Fruit fly (Drosophila melanogaster): ENCODE data around the gene CG44198.

The CG44198 gene

dm6 chr2L:13140891-13141290 lies 22.0 kb upstream of the CG44198 start:
- TF ChIP-seq Myc (optimal IDR thresholded peaks at IDR 0.05) (no peak), insv (optimal IDR thresholded peaks at IDR 0.05) (no peak), Sin3A (optimal IDR thresholded peaks at IDR 0.05) (no peak), ttk (optimal IDR thresholded peaks at IDR 0.05) (no peak), psq (optimal IDR thresholded peaks at IDR 0.05) (no peak), h (optimal IDR thresholded peaks at IDR 0.05) (no peak)

dm6 chr2L:13135929-13136328 lies 17.0 kb upstream of the CG44198 start:
- TF ChIP-seq ttk (optimal IDR thresholded peaks at IDR 0.05) (no peak), Myc (optimal IDR thresholded peaks at IDR 0.05) (no peak), insv (optimal IDR thresholded peaks at IDR 0.05) (no peak), h (optimal IDR thresholded peaks at IDR 0.05) (no peak), Sin3A (optimal IDR thresholded peaks at IDR 0.05) (no peak), psq (optimal IDR thresholded peaks at IDR 0.05) (no peak)

dm6 chr2L:13130291-13130690 lies 11.4 kb upstream of the CG44198 start, which contains the start of gene CG5122:
Gene CG5122, plus strand, starts transcription at chr2L:13130591.
- no peak for TF ChIP-seq insv (optimal IDR thresholded peaks at IDR 0.05)

- TF ChIP-seq Sin3A (optimal IDR thresholded peaks at IDR 0.05) (no peak), psq (optimal IDR thresholded peaks at IDR 0.05) (no peak), insv (optimal IDR thresholded peaks at IDR 0.05) (no peak), h (optimal IDR thresholded peaks at IDR 0.05) (no peak), ttk (optimal IDR thresholded peaks at IDR 0.05) (no peak)
Measured at dm6 chr2L:13122526-13122925, 3.6 kb upstream of the CG44198 start.

- TF ChIP-seq ttk (optimal IDR thresholded peaks at IDR 0.05) (no peak), insv (optimal IDR thresholded peaks at IDR 0.05) (no peak), Myc (optimal IDR thresholded peaks at IDR 0.05) (no peak), psq (optimal IDR thresholded peaks at IDR 0.05) (no peak), h (optimal IDR thresholded peaks at IDR 0.05) (no peak), Sin3A (optimal IDR thresholded peaks at IDR 0.05) (no peak)
Measured at dm6 chr2L:13116738-13117137, 2.2 kb downstream of the CG44198 start.

- TF ChIP-seq insv (optimal IDR thresholded peaks at IDR 0.05), result no peak
- TF ChIP-seq psq (optimal IDR thresholded peaks at IDR 0.05), result no peak
- no peak for TF ChIP-seq ttk (optimal IDR thresholded peaks at IDR 0.05)
Measured at dm6 chr2L:13113580-13113979, 5.4 kb downstream of the CG44198 start.

- TF ChIP-seq ttk (optimal IDR thresholded peaks at IDR 0.05) (no peak), insv (optimal IDR thresholded peaks at IDR 0.05) (no peak), h (optimal IDR thresholded peaks at IDR 0.05) (no peak), Sin3A (optimal IDR thresholded peaks at IDR 0.05) (no peak), psq (optimal IDR thresholded peaks at IDR 0.05) (no peak), Myc (optimal IDR thresholded peaks at IDR 0.05) (no peak)
Measured at dm6 chr2L:13106507-13106906, 12.4 kb downstream of the CG44198 start, which contains the start of gene Ttc30. Gene Ttc30, plus strand, starts transcription at chr2L:13106807.

- TF ChIP-seq Sin3A (optimal IDR thresholded peaks at IDR 0.05) (no peak), Myc (optimal IDR thresholded peaks at IDR 0.05) (no peak), ttk (optimal IDR thresholded peaks at IDR 0.05) (no peak), insv (optimal IDR thresholded peaks at IDR 0.05) (no peak)
Measured at dm6 chr2L:13104800-13105199, 14.1 kb downstream of the CG44198 start.

- TF ChIP-seq Sin3A (optimal IDR thresholded peaks at IDR 0.05), result no peak
- no peak for TF ChIP-seq insv (optimal IDR thresholded peaks at IDR 0.05)
- no peak for TF ChIP-seq psq (optimal IDR thresholded peaks at IDR 0.05)
- no peak for TF ChIP-seq ttk (optimal IDR thresholded peaks at IDR 0.05)
- TF ChIP-seq h (optimal IDR thresholded peaks at IDR 0.05), result no peak
- TF ChIP-seq Myc (optimal IDR thresholded peaks at IDR 0.05), result no peak
Measured at dm6 chr2L:13101477-13101876, 17.5 kb downstream of the CG44198 start.

dm6 chr2L:13098301-13098700 lies 20.6 kb downstream of the CG44198 start:
- TF ChIP-seq Sin3A (optimal IDR thresholded peaks at IDR 0.05) (no peak), psq (optimal IDR thresholded peaks at IDR 0.05) (no peak), insv (optimal IDR thresholded peaks at IDR 0.05) (no peak)

- TF ChIP-seq ttk (optimal IDR thresholded peaks at IDR 0.05), result no peak
- no peak for TF ChIP-seq Myc (optimal IDR thresholded peaks at IDR 0.05)
- no peak for TF ChIP-seq psq (optimal IDR thresholded peaks at IDR 0.05)
- TF ChIP-seq Sin3A (optimal IDR thresholded peaks at IDR 0.05), result no peak
- TF ChIP-seq h (optimal IDR thresholded peaks at IDR 0.05), result no peak
- no peak for TF ChIP-seq insv (optimal IDR thresholded peaks at IDR 0.05)
Measured at dm6 chr2L:13097200-13097599, 21.7 kb downstream of the CG44198 start.

- TF ChIP-seq Sin3A (optimal IDR thresholded peaks at IDR 0.05), result no peak
- TF ChIP-seq ttk (optimal IDR thresholded peaks at IDR 0.05), result no peak
- no peak for TF ChIP-seq psq (optimal IDR thresholded peaks at IDR 0.05)
- TF ChIP-seq insv (optimal IDR thresholded peaks at IDR 0.05), result no peak
- no peak for TF ChIP-seq Myc (optimal IDR thresholded peaks at IDR 0.05)
- TF ChIP-seq h (optimal IDR thresholded peaks at IDR 0.05), result no peak
Measured at dm6 chr2L:13095805-13096204, 23.1 kb downstream of the CG44198 start.

- TF ChIP-seq Sin3A (optimal IDR thresholded peaks at IDR 0.05), result no peak
- TF ChIP-seq Myc (optimal IDR thresholded peaks at IDR 0.05), result no peak
- TF ChIP-seq h (optimal IDR thresholded peaks at IDR 0.05), result no peak
- TF ChIP-seq psq (optimal IDR thresholded peaks at IDR 0.05), result no peak
- no peak for TF ChIP-seq insv (optimal IDR thresholded peaks at IDR 0.05)
- TF ChIP-seq ttk (optimal IDR thresholded peaks at IDR 0.05), result no peak
Measured at dm6 chr2L:13088550-13088949, 30.4 kb downstream of the CG44198 start.

dm6 chr2L:13086712-13087111 lies 32.2 kb downstream of the CG44198 start:
- no peak for TF ChIP-seq Myc (optimal IDR thresholded peaks at IDR 0.05)
- no peak for TF ChIP-seq h (optimal IDR thresholded peaks at IDR 0.05)
- TF ChIP-seq psq (optimal IDR thresholded peaks at IDR 0.05), result no peak
- no peak for TF ChIP-seq Sin3A (optimal IDR thresholded peaks at IDR 0.05)
- TF ChIP-seq ttk (optimal IDR thresholded peaks at IDR 0.05), result no peak
